Fruit fly (Drosophila melanogaster) whole organism, prepupa: ENCODE measurements around the gene CG43229.

Source experiments
- Blimp-1 ChIP-seq: fragments of 200-800 bp; sonication (Bioruptor generic); optimal IDR thresholded peaks from 3 replicates; lab custom pipeline; 2017; ENCODE audit warnings: missing biosample characterization, missing genetic modification characterization, mild to moderate bottlenecking, moderate library complexity, missing genetic modification reagents
- CG11294 ChIP-seq: fragments of 200-800 bp; sonication (Bioruptor generic); IDR thresholded peaks from 2 replicates; pipeline ENCODE4 v1.3.6; 2022; ENCODE audit warnings: missing biosample characterization, missing genetic modification characterization
- CG6854 ChIP-seq: fragments of 200-800 bp; sonication (Bioruptor generic); optimal IDR thresholded peaks from 2 replicates; lab custom pipeline; 2017; ENCODE audit warnings: missing biosample characterization, mild to moderate bottlenecking, missing genetic modification characterization
- Hr38 ChIP-seq: sonication (Bioruptor generic); optimal IDR thresholded peaks from 2 replicates; lab custom pipeline; 2016; ENCODE audit warnings: missing biosample characterization, missing genetic modification characterization
- Lpt ChIP-seq: fragments of 200-800 bp; sonication (Bioruptor generic); optimal IDR thresholded peaks from 3 replicates; lab custom pipeline; 2016; ENCODE audit warnings: missing biosample characterization, missing genetic modification characterization
- OdsH ChIP-seq: fragments of 200-800 bp; sonication (Bioruptor generic); optimal IDR thresholded peaks from 3 replicates; lab custom pipeline; 2016; ENCODE audit warnings: missing biosample characterization, missing genetic modification characterization
- Smox ChIP-seq: fragments of 200-800 bp; sonication (Bioruptor generic); optimal IDR thresholded peaks from 3 replicates; lab custom pipeline; 2016; ENCODE audit warnings: missing biosample characterization, missing genetic modification characterization
- fd85E ChIP-seq: fragments of 200-800 bp; sonication (Bioruptor generic); optimal IDR thresholded peaks from 3 replicates; lab custom pipeline; 2016; ENCODE audit warnings: missing biosample characterization, missing genetic modification characterization
- topi ChIP-seq: fragments of 200-800 bp; sonication (Bioruptor generic); optimal IDR thresholded peaks from 3 replicates; lab custom pipeline; 2016; ENCODE audit warnings: missing biosample characterization, missing genetic modification characterization

dm6 chrX:18092126-18092525, 46.2 kb upstream of the CG43229 start:
- TF ChIP-seq Blimp-1 (no peak), fd85E (GFP tag; lab: Kevin White, UChicago) (no peak), CG11294 (GFP tag; lab: Robert Waterston, UW) (no peak), Hr38 (GFP tag; lab: Kevin White, UChicago) (no peak), OdsH (GFP tag; lab: Kevin White, UChicago) (no peak), CG6854 (GFP tag; lab: Kevin White, UChicago) (no peak), Smox (GFP tag; lab: Kevin White, UChicago) (no peak), topi (GFP tag; lab: Kevin White, UChicago) (no peak), Lpt (no peak)
